Fruit fly (Drosophila melanogaster): ENCODE data around the gene CG33282.

- TF ChIP-seq ttk (optimal IDR thresholded peaks at IDR 0.05): no peak
- TF ChIP-seq psq (optimal IDR thresholded peaks at IDR 0.05): no peak
- TF ChIP-seq h (optimal IDR thresholded peaks at IDR 0.05): no peak
- TF ChIP-seq Sin3A (optimal IDR thresholded peaks at IDR 0.05): no peak
These were observed 44.8 kb downstream of the CG33282 start for dm6 chr2L:3372483-3372929.

All from Kc167 (cell line).